Fruit fly (Drosophila melanogaster) whole organism, prepupa: Measurements from ENCODE around the gene mRpL51.

Experiments
- CG10631 ChIP-seq: fragments of 200-800 bp; sonication (Bioruptor generic); optimal IDR thresholded peaks from 2 replicates; lab custom pipeline; 2016; ENCODE audit warnings: missing biosample characterization, missing genetic modification characterization
- CG11762 ChIP-seq: fragments of 200-800 bp; sonication (Bioruptor generic); optimal IDR thresholded peaks from 3 replicates; lab custom pipeline; 2016; ENCODE audit warnings: missing biosample characterization, missing genetic modification characterization; ENCODE audit not compliant: insufficient read depth
- CG11902 ChIP-seq: fragments of 200-800 bp; sonication (Bioruptor generic); optimal IDR thresholded peaks from 3 replicates; lab custom pipeline; 2016; ENCODE audit warnings: missing biosample characterization, missing genetic modification characterization
- CG3032 ChIP-seq: fragments of 200-800 bp; optimal IDR thresholded peaks from 2 replicates; lab custom pipeline; 2019; ENCODE audit warnings: missing biosample characterization, mild to moderate bottlenecking, missing genetic modification characterization, moderate library complexity
- CG31627 ChIP-seq: fragments of 200-800 bp; sonication (Bioruptor generic); optimal IDR thresholded peaks from 3 replicates; lab custom pipeline; 2016; ENCODE audit warnings: missing biosample characterization, missing genetic modification characterization
- CG32006 ChIP-seq: fragments of 200-800 bp; sonication (Bioruptor generic); optimal IDR thresholded peaks from 3 replicates; lab custom pipeline; 2017; ENCODE audit warnings: missing biosample characterization, mild to moderate bottlenecking, missing genetic modification characterization
- CG34406 ChIP-seq: fragments of 200-800 bp; sonication (Bioruptor generic); optimal IDR thresholded peaks from 3 replicates; lab custom pipeline; 2016; ENCODE audit warnings: missing biosample characterization, missing genetic modification characterization
- CG3919 ChIP-seq: fragments of 200-800 bp; sonication (Bioruptor generic); optimal IDR thresholded peaks from 3 replicates; lab custom pipeline; 2016; ENCODE audit warnings: missing biosample characterization, missing genetic modification characterization
- CG6163 ChIP-seq: fragments of 200-800 bp; sonication (Bioruptor generic); IDR thresholded peaks from 3 replicates; pipeline ENCODE4 v1.3.6; 2022; ENCODE audit warnings: missing biosample characterization, missing genetic modification characterization
- CG6792 ChIP-seq: fragments of 200-800 bp; sonication (Bioruptor generic); optimal IDR thresholded peaks from 3 replicates; lab custom pipeline; 2016; ENCODE audit warnings: missing biosample characterization, missing genetic modification characterization
- CG6808 ChIP-seq: fragments of 200-800 bp; sonication (Bioruptor generic); optimal IDR thresholded peaks from 3 replicates; lab custom pipeline; 2017; ENCODE audit warnings: missing biosample characterization, missing genetic modification characterization, mild to moderate bottlenecking, moderate library complexity, missing genetic modification reagents
- CG6854 ChIP-seq: fragments of 200-800 bp; sonication (Bioruptor generic); optimal IDR thresholded peaks from 2 replicates; lab custom pipeline; 2017; ENCODE audit warnings: missing biosample characterization, mild to moderate bottlenecking, missing genetic modification characterization
- CG7368 ChIP-seq: fragments of 200-800 bp; sonication (Bioruptor generic); optimal IDR thresholded peaks from 3 replicates; lab custom pipeline; 2016; ENCODE audit warnings: missing biosample characterization, missing genetic modification characterization
- CG9139 ChIP-seq: fragments of 200-800 bp; sonication (Bioruptor generic); optimal IDR thresholded peaks from 3 replicates; lab custom pipeline; 2017; ENCODE audit warnings: missing biosample characterization, mild to moderate bottlenecking, missing genetic modification characterization
- Eip78C ChIP-seq: fragments of 200-800 bp; sonication (Bioruptor generic); peaks from one replicate; lab custom pipeline; 2016; ENCODE audit warnings: missing biosample characterization, missing genetic modification characterization
- Gug ChIP-seq: fragments of 200-800 bp; sonication (Bioruptor generic); IDR thresholded peaks from 2 replicates; pipeline ENCODE4 v1.3.6; 2022; ENCODE audit warnings: missing biosample characterization, missing genetic modification characterization
- Hr39 ChIP-seq: fragments of 200-800 bp; sonication (Bioruptor generic); optimal IDR thresholded peaks from 2 replicates; lab custom pipeline; 2016; ENCODE audit warnings: missing biosample characterization, missing genetic modification characterization
- Hr4 ChIP-seq: fragments of 200-800 bp; sonication (Bioruptor generic); optimal IDR thresholded peaks from 3 replicates; lab custom pipeline; 2016; ENCODE audit warnings: missing biosample characterization, missing genetic modification characterization
- Met ChIP-seq: fragments of 200-800 bp; sonication (Bioruptor generic); optimal IDR thresholded peaks from 3 replicates; lab custom pipeline; 2016; ENCODE audit warnings: missing biosample characterization, missing genetic modification characterization
- Smox ChIP-seq: fragments of 200-800 bp; sonication (Bioruptor generic); optimal IDR thresholded peaks from 3 replicates; lab custom pipeline; 2016; ENCODE audit warnings: missing biosample characterization, missing genetic modification characterization
- Sox102F ChIP-seq: fragments of 200-800 bp; sonication (Bioruptor generic); optimal IDR thresholded peaks from 2 replicates; lab custom pipeline; 2016; ENCODE audit warnings: missing biosample characterization, mild to moderate bottlenecking, missing genetic modification characterization
- Sox14 ChIP-seq: fragments of 200-800 bp; sonication (Bioruptor generic); optimal IDR thresholded peaks from 3 replicates; lab custom pipeline; 2016; ENCODE audit warnings: missing biosample characterization, missing genetic modification characterization
- achi ChIP-seq: fragments of 200-800 bp; sonication (Bioruptor generic); optimal IDR thresholded peaks from 3 replicates; lab custom pipeline; 2016; ENCODE audit warnings: missing biosample characterization, missing genetic modification characterization
- acj6 ChIP-seq: fragments of 200-800 bp; sonication (Bioruptor generic); optimal IDR thresholded peaks from 3 replicates; lab custom pipeline; 2016; ENCODE audit warnings: missing biosample characterization, missing genetic modification characterization
- cyc ChIP-seq: fragments of 200-800 bp; sonication (Bioruptor generic); optimal IDR thresholded peaks from 3 replicates; lab custom pipeline; 2016; ENCODE audit warnings: missing biosample characterization, missing genetic modification characterization
- dac ChIP-seq: fragments of 200-800 bp; sonication (Bioruptor generic); optimal IDR thresholded peaks from 2 replicates; lab custom pipeline; 2017; ENCODE audit warnings: missing biosample characterization, mild to moderate bottlenecking, missing genetic modification characterization
- eg ChIP-seq: fragments of 200-800 bp; sonication (Bioruptor generic); IDR thresholded peaks from 3 replicates; pipeline ENCODE4 v1.3.6; 2022; ENCODE audit warnings: missing biosample characterization, missing genetic modification characterization
- esn ChIP-seq: fragments of 200-800 bp; sonication (Bioruptor generic); optimal IDR thresholded peaks from 2 replicates; lab custom pipeline; 2016; ENCODE audit warnings: missing biosample characterization, mild to moderate bottlenecking, missing genetic modification characterization, moderate library complexity
- fd85E ChIP-seq: fragments of 200-800 bp; sonication (Bioruptor generic); optimal IDR thresholded peaks from 3 replicates; lab custom pipeline; 2016; ENCODE audit warnings: missing biosample characterization, missing genetic modification characterization
- fkh ChIP-seq: fragments of 200-800 bp; sonication (Bioruptor generic); optimal IDR thresholded peaks from 3 replicates; lab custom pipeline; 2017; ENCODE audit warnings: missing biosample characterization, mild to moderate bottlenecking, missing genetic modification characterization, moderate library complexity
- lz ChIP-seq: fragments of 200-800 bp; sonication (Bioruptor generic); optimal IDR thresholded peaks from 3 replicates; lab custom pipeline; 2016; ENCODE audit warnings: missing biosample characterization, missing genetic modification characterization
- net ChIP-seq: fragments of 200-800 bp; sonication (Bioruptor generic); optimal IDR thresholded peaks from 3 replicates; lab custom pipeline; 2016; ENCODE audit warnings: missing biosample characterization, missing genetic modification characterization
- pdm3 ChIP-seq: fragments of 200-800 bp; sonication (Bioruptor generic); optimal IDR thresholded peaks from 3 replicates; lab custom pipeline; 2016; ENCODE audit warnings: missing biosample characterization, missing genetic modification characterization
- spab ChIP-seq: fragments of 200-800 bp; sonication (Bioruptor generic); optimal IDR thresholded peaks from 2 replicates; lab custom pipeline; 2017; ENCODE audit warnings: missing biosample characterization, mild to moderate bottlenecking, missing genetic modification characterization, missing genetic modification reagents
- svp ChIP-seq: fragments of 200-800 bp; sonication (Bioruptor generic); peaks from one replicate; lab custom pipeline; 2016; ENCODE audit warnings: missing biosample characterization, missing genetic modification characterization
- topi ChIP-seq: fragments of 200-800 bp; sonication (Bioruptor generic); optimal IDR thresholded peaks from 3 replicates; lab custom pipeline; 2016; ENCODE audit warnings: missing biosample characterization, missing genetic modification characterization
- vri ChIP-seq: fragments of 200-800 bp; sonication (Bioruptor generic); optimal IDR thresholded peaks from 3 replicates; lab custom pipeline; 2016; ENCODE audit warnings: missing biosample characterization, mild to moderate bottlenecking, missing genetic modification characterization

Gene mRpL51

dm6 chr2L:8517256-8517694 is at the start of gene mRpL51, which contains the start of gene Uba4 (continued):
- no peak for TF ChIP-seq CG11902 (GFP tag; lab: Kevin White, UChicago)
- no peak for TF ChIP-seq Smox
- peak; percentile 55 for TF ChIP-seq CG31627 (GFP tag; lab: Kevin White, UChicago)
- peak; percentile 59 for TF ChIP-seq achi
- TF ChIP-seq net (GFP tag; lab: Kevin White, UChicago), result no peak
- TF ChIP-seq Eip78C, result peak; percentile 74
- peak; percentile 39 for TF ChIP-seq CG34406

dm6 chr2L:8556207-8556606 is 39.0 kb upstream of the mRpL51 start:
- TF ChIP-seq CG3032 (tag; lab: Kevin White, UChicago) (no peak), Sox14 (GFP tag; lab: Kevin White, UChicago) (no peak), CG6854 (GFP tag; lab: Kevin White, UChicago) (no peak), CG32006 (GFP tag; lab: Kevin White, UChicago) (no peak), CG10631 (no peak), spab (GFP tag; lab: Kevin White, UChicago) (no peak), Eip78C (no peak), pdm3 (GFP tag; lab: Kevin White, UChicago) (no peak), CG9139 (GFP tag; lab: Kevin White, UChicago) (no peak), CG6808 (GFP tag; lab: Kevin White, UChicago) (no peak), CG11902 (GFP tag; lab: Kevin White, UChicago) (no peak), Gug (GFP tag; lab: Robert Waterston, UW) (no peak), dac (GFP tag; lab: Kevin White, UChicago) (no peak), CG6163 (GFP tag; lab: Robert Waterston, UW) (no peak)

- TF ChIP-seq pdm3 (GFP tag; lab: Kevin White, UChicago) (no peak), eg (GFP tag; lab: Robert Waterston, UW) (no peak), Sox102F (GFP tag; lab: Kevin White, UChicago) (peak; percentile 25), fkh (GFP tag; lab: Kevin White, UChicago) (no peak), Hr39 (GFP tag; lab: Kevin White, UChicago) (peak; percentile 42), CG6808 (GFP tag; lab: Kevin White, UChicago) (no peak), fd85E (GFP tag; lab: Kevin White, UChicago) (no peak), svp (GFP tag; lab: Kevin White, UChicago) (peak; percentile 68), CG32006 (GFP tag; lab: Kevin White, UChicago) (peak; percentile 10), Hr4 (peak; percentile 27), CG11762 (GFP tag; lab: Kevin White, UChicago) (no peak), esn (GFP tag; lab: Kevin White, UChicago) (peak; percentile 58), CG6792 (GFP tag; lab: Kevin White, UChicago) (no peak), CG6163 (GFP tag; lab: Robert Waterston, UW) (no peak), CG34406 (no peak), vri (GFP tag; lab: Kevin White, UChicago) (peak; percentile 76), lz (GFP tag; lab: Kevin White, UChicago) (peak; percentile 45), Met (GFP tag; lab: Kevin White, UChicago) (peak; percentile 59), Eip78C (peak; percentile 53), topi (GFP tag; lab: Kevin White, UChicago) (peak; percentile 48), CG31627 (GFP tag; lab: Kevin White, UChicago) (peak; percentile 53), cyc (GFP tag; lab: Kevin White, UChicago) (peak; percentile 1), CG9139 (GFP tag; lab: Kevin White, UChicago) (no peak), CG3032 (tag; lab: Kevin White, UChicago) (no peak), acj6 (GFP tag; lab: Kevin White, UChicago) (no peak), CG3919 (GFP tag; lab: Kevin White, UChicago) (no peak), CG10631 (no peak), CG6854 (GFP tag; lab: Kevin White, UChicago) (no peak), net (GFP tag; lab: Kevin White, UChicago) (no peak), Smox (peak; percentile 28), CG7368 (no peak)
- TF ChIP-seq, all 60 proteins: peak for 14
Measured at dm6 chr2L:8553789-8554626, 36.8 kb upstream of the mRpL51 start.
